Fruit fly (Drosophila melanogaster): ENCODE measurements around the gene Lrp4.

Lrp4 gene

dm6 chrX:15867863-15868262 is 42.8 kb upstream of the Lrp4 start, which contains the start of gene Gapdh2 (continued):
- TF ChIP-seq zen2 (GFP tag; IDR thresholded peaks at IDR 0.05; ENCODE audit: partially characterized antibody) (no peak), CG4404 (GFP tag; IDR thresholded peaks at IDR 0.05) (peak; percentile 88), CG1529 (GFP tag; optimal IDR thresholded peaks at IDR 0.05) (peak; percentile 98), oc (tag; optimal IDR thresholded peaks at IDR 0.05) (peak; percentile 100), MBD-R2 (GFP tag; IDR thresholded peaks at IDR 0.05) (peak; percentile 99), Camta (GFP tag; optimal IDR thresholded peaks at IDR 0.05) (peak; percentile 98), CG32767 (GFP tag; IDR thresholded peaks at IDR 0.05) (peak; percentile 99), CoRest (tag; optimal IDR thresholded peaks at IDR 0.05) (peak; percentile 100), Sox100B (GFP tag; optimal IDR thresholded peaks at IDR 0.05) (peak; percentile 99), Sin3A (optimal IDR thresholded peaks at IDR 0.05) (no peak), CG11560 (tag; IDR thresholded peaks at IDR 0.05) (no peak; the same call in 1 of the 3 replicates), CG17568 (GFP tag; optimal IDR thresholded peaks at IDR 0.05) (peak; percentile 99), MESR4 (GFP tag; optimal IDR thresholded peaks at IDR 0.05) (peak; percentile 84), CG10321 (GFP tag; IDR thresholded peaks at IDR 0.05) (peak; percentile 90), Tbp (GFP tag; optimal IDR thresholded peaks at IDR 0.05) (no peak), nau (GFP tag; optimal IDR thresholded peaks at IDR 0.05) (peak; percentile 100), stwl (tag; optimal IDR thresholded peaks at IDR 0.05) (no peak), Nf-YA (GFP tag; IDR thresholded peaks at IDR 0.05) (peak; percentile 99), peb (GFP tag; IDR thresholded peaks at IDR 0.05) (peak; percentile 95), CG4282 (GFP tag; optimal IDR thresholded peaks at IDR 0.05) (peak; percentile 86), onecut (GFP tag; IDR thresholded peaks at IDR 0.05) (peak; percentile 98), Meics (GFP tag; optimal IDR thresholded peaks at IDR 0.05) (peak; percentile 100), Chrac-16 (GFP tag; optimal IDR thresholded peaks at IDR 0.05) (peak; percentile 96), CG18011 (GFP tag; optimal IDR thresholded peaks at IDR 0.05) (peak; percentile 93), crp (GFP tag; optimal IDR thresholded peaks at IDR 0.05) (peak; percentile 7 to 74), ap (GFP tag; IDR thresholded peaks at IDR 0.05) (peak; percentile 98), trem (tag; optimal IDR thresholded peaks at IDR 0.05) (peak; percentile 96), CG15479 (GFP tag; optimal IDR thresholded peaks at IDR 0.05) (peak; percentile 10), MTF-1 (GFP tag; optimal IDR thresholded peaks at IDR 0.05; ENCODE audit: borderline replicate concordance) (peak; percentile 98), sc (optimal IDR thresholded peaks at IDR 0.05) (no peak), sc (GFP tag; optimal IDR thresholded peaks at IDR 0.05) (peak; percentile 96), tio (GFP tag; optimal IDR thresholded peaks at IDR 0.05) (peak; percentile 97), ftz-f1 (GFP tag; optimal IDR thresholded peaks at IDR 0.05) (peak; percentile 86), danr (GFP tag; IDR thresholded peaks at IDR 0.05) (peak; percentile 98; the same call in 1 of the 2 replicates), Gug (GFP tag; IDR thresholded peaks at IDR 0.05) (peak; percentile 91), Doc3 (GFP tag; IDR thresholded peaks at IDR 0.05; ENCODE audit: partially characterized antibody) (no peak), gfzf (GFP tag; optimal IDR thresholded peaks at IDR 0.05) (peak; percentile 22), Dek (tag; optimal IDR thresholded peaks at IDR 0.05) (peak; percentile 100), CG17186 (GFP tag; optimal IDR thresholded peaks at IDR 0.05) (peak; percentile 87), dysf (GFP tag; IDR thresholded peaks at IDR 0.05) (peak; percentile 99), CG16813 (GFP tag; IDR thresholded peaks at IDR 0.05; ENCODE audit: partially characterized antibody) (no peak), Dip2 (GFP tag; IDR thresholded peaks at IDR 0.05) (peak; percentile 73; the same call in 1 of the 2 replicates), pzg (GFP tag; optimal IDR thresholded peaks at IDR 0.05) (peak; percentile 48), usp (GFP tag; optimal IDR thresholded peaks at IDR 0.05) (no peak), eyg (GFP tag; optimal IDR thresholded peaks at IDR 0.05) (peak; percentile 97), YL-1 (GFP tag; optimal IDR thresholded peaks at IDR 0.05) (peak; percentile 99), B-H2 (GFP tag; optimal IDR thresholded peaks at IDR 0.05) (peak; percentile 100), CG12219 (GFP tag; optimal IDR thresholded peaks at IDR 0.05) (peak; percentile 100), gt (GFP tag; IDR thresholded peaks at IDR 0.05) (no peak; the same call in none of the 2 replicates), Bdp1 (GFP tag; optimal IDR thresholded peaks at IDR 0.05) (peak; percentile 92), D (optimal IDR thresholded peaks at IDR 0.05) (no peak), D (GFP tag; optimal IDR thresholded peaks at IDR 0.05) (peak; percentile 98)
